Worm (Caenorhabditis elegans) whole organism, mixed stage, embryonic: ENCODE measurements around the gene srj-52.

Experiments
- bed-3 ChIP-seq: fragments of 200-800 bp; sonication (Bioruptor generic); optimal IDR thresholded peaks from 3 replicates; lab custom pipeline; 2018; ENCODE audit warnings: mild to moderate bottlenecking, missing genetic modification characterization, moderate library complexity, missing compliant biosample characterization
- blmp-1 ChIP-seq: fragments of 150-350 bp; optimal IDR thresholded peaks from 2 replicates; lab custom pipeline; 2014; ENCODE audit warnings: missing biosample characterization, missing genetic modification characterization
- ceh-39 ChIP-seq: fragments of 150-350 bp; optimal IDR thresholded peaks from 2 replicates; lab custom pipeline; 2014; ENCODE audit warnings: missing biosample characterization, missing genetic modification characterization
- ceh-43 ChIP-seq: fragments of 200-800 bp; sonication (Bioruptor generic); optimal IDR thresholded peaks from 2 replicates; lab custom pipeline; 2018; ENCODE audit warnings: mild to moderate bottlenecking, missing genetic modification characterization, moderate library complexity, missing compliant biosample characterization
- ceh-83 ChIP-seq: fragments of 200-800 bp; sonication (Bioruptor generic); optimal IDR thresholded peaks from 2 replicates; lab custom pipeline; 2018; ENCODE audit warnings: mild to moderate bottlenecking, missing genetic modification characterization, missing compliant biosample characterization
- drap-1 ChIP-seq: fragments of 200-800 bp; sonication (Bioruptor generic); optimal IDR thresholded peaks from 3 replicates; lab custom pipeline; 2018; ENCODE audit warnings: mild to moderate bottlenecking, missing genetic modification characterization, missing compliant biosample characterization
- elt-1 ChIP-seq: sonication (generic microtip); optimal IDR thresholded peaks from 2 replicates; lab custom pipeline; 2017; ENCODE audit warnings: missing genetic modification characterization, mild to moderate bottlenecking, missing compliant biosample characterization, antibody characterized with exemption, moderate library complexity, borderline replicate concordance; ENCODE audit not compliant: insufficient read depth
- elt-3 ChIP-seq: fragments of 150-350 bp; optimal IDR thresholded peaks from 2 replicates; lab custom pipeline; 2014; ENCODE audit warnings: missing biosample characterization, missing genetic modification characterization
- flh-1 ChIP-seq: fragments of 200-800 bp; sonication (Bioruptor generic); optimal IDR thresholded peaks from 2 replicates; lab custom pipeline; 2018; ENCODE audit warnings: mild to moderate bottlenecking, missing genetic modification characterization, moderate library complexity, missing compliant biosample characterization
- hlh-1 ChIP-seq: fragments of 150-350 bp; optimal IDR thresholded peaks from 2 replicates; lab custom pipeline; 2014; ENCODE audit warnings: missing biosample characterization, missing genetic modification reagents, missing genetic modification characterization
- lin-13 ChIP-seq: fragments of 150-350 bp; optimal IDR thresholded peaks from 2 replicates; lab custom pipeline; 2014; ENCODE audit warnings: missing biosample characterization, missing genetic modification characterization
- lin-32 ChIP-seq: fragments of 200-800 bp; sonication (Bioruptor generic); optimal IDR thresholded peaks from 2 replicates; lab custom pipeline; 2018; ENCODE audit warnings: mild to moderate bottlenecking, missing genetic modification characterization, missing compliant biosample characterization
- lsy-2 ChIP-seq: fragments of 150-350 bp; optimal IDR thresholded peaks from 2 replicates; lab custom pipeline; 2014; ENCODE audit warnings: missing biosample characterization, missing genetic modification characterization
- mab-5 ChIP-seq: fragments of 150-350 bp; optimal IDR thresholded peaks from 2 replicates; lab custom pipeline; 2014; ENCODE audit warnings: missing biosample characterization, missing genetic modification characterization
- mep-1 ChIP-seq: fragments of 150-350 bp; optimal IDR thresholded peaks from 2 replicates; lab custom pipeline; 2017; ENCODE audit warnings: missing biosample characterization, missing genetic modification reagents, missing genetic modification characterization, inconsistent platforms
- mls-2 ChIP-seq: sonication (generic microtip); optimal IDR thresholded peaks from 2 replicates; lab custom pipeline; 2016; ENCODE audit warnings: mild to moderate bottlenecking, missing genetic modification characterization, moderate library complexity, missing compliant biosample characterization
- nhr-12 ChIP-seq: fragments of 150-350 bp; optimal IDR thresholded peaks from 2 replicates; lab custom pipeline; 2014; ENCODE audit warnings: missing biosample characterization, missing genetic modification characterization
- nhr-2 ChIP-seq: fragments of 150-350 bp; optimal IDR thresholded peaks from 2 replicates; lab custom pipeline; 2014; ENCODE audit warnings: missing biosample characterization, missing genetic modification characterization
- nhr-28 ChIP-seq: fragments of 150-350 bp; optimal IDR thresholded peaks from 2 replicates; lab custom pipeline; 2014; ENCODE audit warnings: missing biosample characterization, missing genetic modification characterization
- nhr-76 ChIP-seq: sonication (generic microtip); optimal IDR thresholded peaks from 2 replicates; lab custom pipeline; 2017; ENCODE audit warnings: missing biosample characterization, missing genetic modification characterization
- pha-4 ChIP-seq: fragments of 150-350 bp; optimal IDR thresholded peaks from 2 replicates; lab custom pipeline; 2018; ENCODE audit warnings: missing biosample characterization, missing genetic modification reagents, missing genetic modification characterization
- sem-2 ChIP-seq: fragments of 200-800 bp; sonication (Bioruptor generic); optimal IDR thresholded peaks from 2 replicates; lab custom pipeline; 2018; ENCODE audit warnings: mild to moderate bottlenecking, missing genetic modification characterization, missing compliant biosample characterization
- snpc-4 ChIP-seq: fragments of 150-350 bp; optimal IDR thresholded peaks from 2 replicates; lab custom pipeline; 2014; ENCODE audit warnings: missing biosample characterization, missing genetic modification characterization
- sptf-1 ChIP-seq: sonication (generic microtip); optimal IDR thresholded peaks from 2 replicates; lab custom pipeline; 2017; ENCODE audit warnings: mild to moderate bottlenecking, missing genetic modification characterization, moderate library complexity, missing compliant biosample characterization
- tbx-8 ChIP-seq: fragments of 200-800 bp; sonication (Bioruptor generic); optimal IDR thresholded peaks from 2 replicates; lab custom pipeline; 2018; ENCODE audit warnings: mild to moderate bottlenecking, missing genetic modification characterization, moderate library complexity, missing compliant biosample characterization
- unc-120 ChIP-seq: sonication (generic microtip); optimal IDR thresholded peaks from 2 replicates; lab custom pipeline; 2017; ENCODE audit warnings: missing genetic modification characterization, missing compliant biosample characterization; ENCODE audit not compliant: poor library complexity, severe bottlenecking
- unc-39 ChIP-seq: fragments of 150-350 bp; optimal IDR thresholded peaks from 2 replicates; lab custom pipeline; 2014; ENCODE audit warnings: missing biosample characterization, missing genetic modification characterization
- unc-62 ChIP-seq: fragments of 150-350 bp; optimal IDR thresholded peaks from 2 replicates; lab custom pipeline; 2014; ENCODE audit warnings: missing biosample characterization, missing genetic modification reagents, missing genetic modification characterization
- zip-8 ChIP-seq: fragments of 150-350 bp; optimal IDR thresholded peaks from 2 replicates; lab custom pipeline; 2014; ENCODE audit warnings: missing biosample characterization, missing genetic modification characterization
- ztf-11 ChIP-seq: fragments of 150-350 bp; optimal IDR thresholded peaks from 2 replicates; lab custom pipeline; 2014; ENCODE audit warnings: missing biosample characterization, missing genetic modification characterization

The srj-52 gene

ce11 chrV:719731-720130 is 23.9 kb upstream of the srj-52 start, which contains the start of gene srbc-40:
Gene srbc-40 (minus strand): TSS chrV:719831.
- TF ChIP-seq sem-2 (GFP tag; lab: Kevin White, UChicago), result no peak
- no peak for TF ChIP-seq mab-5 (tag; lab: Kevin White, UChicago)
- no peak for TF ChIP-seq unc-39 (tag; lab: Kevin White, UChicago)
- TF ChIP-seq tbx-8, result no peak
- TF ChIP-seq flh-1 (GFP tag; lab: Kevin White, UChicago), result no peak
- no peak for TF ChIP-seq ztf-11
- TF ChIP-seq zip-8 (tag; lab: Kevin White, UChicago), result no peak
- no peak for TF ChIP-seq unc-120 (tag; lab: Kevin White, UChicago)
- TF ChIP-seq nhr-12 (tag; lab: Kevin White, UChicago), result no peak
- no peak for TF ChIP-seq lin-32 (GFP tag; lab: Kevin White, UChicago)
- TF ChIP-seq sptf-1 (tag; lab: Kevin White, UChicago), result no peak
- TF ChIP-seq mep-1 (tag; lab: Kevin White, UChicago), result no peak
- TF ChIP-seq ceh-39, result no peak

DNA sequence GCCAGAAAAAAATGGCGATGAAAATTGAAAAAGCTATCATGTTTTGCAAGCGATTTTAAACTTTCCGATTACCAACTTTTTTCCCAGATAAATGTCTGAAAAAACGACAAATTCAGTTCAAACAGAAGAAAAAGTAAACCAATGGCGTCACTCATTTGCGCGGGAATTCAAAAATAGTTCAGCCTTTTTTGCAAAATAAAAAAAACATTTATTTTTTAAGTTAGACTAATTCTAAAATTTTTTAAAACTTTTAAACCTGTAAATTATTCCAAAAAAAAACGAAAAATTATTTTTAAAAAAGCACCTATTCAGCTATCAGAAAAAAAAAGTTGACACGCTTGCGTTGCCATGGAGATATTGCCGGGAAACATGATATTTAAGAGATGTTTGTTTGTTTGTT is 17.1 kb upstream of the srj-52 start, which contains the start of gene cyp-33C11:
cyp-33C11 (minus strand) TSS at position 101 of the 400 bp plus-strand sequence.
- TF ChIP-seq sem-2 (GFP tag; lab: Kevin White, UChicago), result no peak
- TF ChIP-seq, all 35 proteins: peak for 0

DNA sequence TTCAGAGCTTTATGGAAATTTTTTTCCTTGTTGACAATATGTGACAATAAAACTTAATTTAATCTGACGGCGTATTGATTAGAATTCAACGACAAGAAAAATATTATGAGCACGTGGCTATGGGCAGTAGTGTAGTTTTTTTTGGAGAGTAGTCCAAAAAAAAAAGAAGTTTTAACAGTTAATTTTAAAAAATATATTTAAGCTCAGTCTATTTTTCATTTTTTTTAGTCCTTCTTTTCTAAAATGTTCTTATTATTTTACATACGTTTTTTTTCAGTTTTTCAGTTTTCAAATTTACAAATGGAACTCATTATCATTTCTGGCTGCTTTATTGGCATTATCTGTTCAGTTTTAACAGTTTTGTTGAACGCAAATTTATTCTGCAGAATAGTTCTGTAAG is 13.0 kb upstream of the srj-52 start, which contains the start of gene srbc-39:
srbc-39 (plus strand) TSS at position 301 of the 400 bp plus-strand sequence.
- TF ChIP-seq mep-1 (tag; lab: Kevin White, UChicago), result no peak
- TF ChIP-seq lin-32 (GFP tag; lab: Kevin White, UChicago), result no peak
- no peak for TF ChIP-seq elt-1 (tag; lab: Kevin White, UChicago)
- no peak for TF ChIP-seq tbx-8
- no peak for TF ChIP-seq mls-2 (tag; lab: Kevin White, UChicago)
- no peak for TF ChIP-seq elt-3
- no peak for TF ChIP-seq bed-3 (GFP tag; lab: Kevin White, UChicago)
- no peak for TF ChIP-seq snpc-4
- no peak for TF ChIP-seq mab-5 (tag; lab: Kevin White, UChicago)
- no peak for TF ChIP-seq ztf-11
- no peak for TF ChIP-seq flh-1 (GFP tag; lab: Kevin White, UChicago)
- no peak for TF ChIP-seq nhr-12 (tag; lab: Kevin White, UChicago)
- no peak for TF ChIP-seq pha-4 (tag; lab: Kevin White, UChicago)
- no peak for TF ChIP-seq lin-13
- no peak for TF ChIP-seq ceh-39
- no peak for TF ChIP-seq zip-8 (tag; lab: Kevin White, UChicago)
- TF ChIP-seq lsy-2, result no peak
- TF ChIP-seq, all 35 proteins: peak for 0

ce11 chrV:706918-707317 is 11.1 kb upstream of the srj-52 start, which contains the start of gene srbc-38:
Gene srbc-38 (plus strand): TSS chrV:707218.
- TF ChIP-seq flh-1 (GFP tag; lab: Kevin White, UChicago) (no peak), elt-3 (no peak), nhr-2 (tag; lab: Kevin White, UChicago) (no peak), mls-2 (tag; lab: Kevin White, UChicago) (no peak), ceh-43 (no peak), nhr-28 (tag; lab: Kevin White, UChicago) (no peak), drap-1 (GFP tag; lab: Kevin White, UChicago) (no peak), bed-3 (GFP tag; lab: Kevin White, UChicago) (no peak), zip-8 (tag; lab: Kevin White, UChicago) (no peak), unc-39 (tag; lab: Kevin White, UChicago) (no peak), nhr-12 (tag; lab: Kevin White, UChicago) (no peak), lsy-2 (no peak), mab-5 (tag; lab: Kevin White, UChicago) (no peak), ceh-83 (GFP tag; lab: Kevin White, UChicago) (no peak), unc-62 (GFP tag; lab: Kevin White, UChicago) (no peak), hlh-1 (no peak), elt-1 (tag; lab: Kevin White, UChicago) (no peak)

DNA sequence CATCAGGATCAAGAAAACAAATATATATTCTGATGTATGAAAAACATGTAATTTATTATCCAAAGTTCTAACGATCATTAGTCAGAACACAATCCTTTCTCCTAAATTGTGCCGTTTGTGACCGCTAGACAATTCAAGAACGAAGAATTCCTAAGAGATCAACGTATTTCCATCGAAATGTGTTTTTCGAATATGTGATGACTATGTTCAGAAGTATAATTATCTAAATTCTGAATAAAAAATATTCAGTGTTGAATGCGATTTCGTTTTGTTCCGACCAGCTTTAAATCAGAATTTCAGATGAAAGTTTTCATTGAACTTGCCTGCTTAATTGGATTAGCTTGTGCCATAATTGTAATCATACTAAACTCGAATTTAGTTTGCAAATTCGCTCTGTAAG is 6.4 kb upstream of the srj-52 start, which contains the start of gene srbc-37:
srbc-37 (plus strand) TSS at position 301 of the 400 bp plus-strand sequence.
- TF ChIP-seq ztf-11 (no peak), nhr-28 (tag; lab: Kevin White, UChicago) (no peak), unc-62 (GFP tag; lab: Kevin White, UChicago) (no peak), sem-2 (GFP tag; lab: Kevin White, UChicago) (no peak), sptf-1 (tag; lab: Kevin White, UChicago) (no peak), lsy-2 (no peak), nhr-12 (tag; lab: Kevin White, UChicago) (no peak), unc-120 (tag; lab: Kevin White, UChicago) (no peak), nhr-76 (tag; lab: Kevin White, UChicago) (no peak), blmp-1 (tag; lab: Kevin White, UChicago) (no peak), tbx-8 (no peak), lin-13 (no peak), ceh-43 (no peak), unc-39 (tag; lab: Kevin White, UChicago) (no peak), ceh-39 (no peak), drap-1 (GFP tag; lab: Kevin White, UChicago) (no peak)
